Worm (Caenorhabditis elegans): ENCODE results near the gene F47B8.5.

F47B8.5 gene

ce11 chrV:14351629-14352028, 24.0 kb upstream of the F47B8.5 start, which contains the start of gene vha-13:
Gene vha-13 (plus strand): TSS chrV:14351709.
- TF ChIP-seq unc-62 (GFP tag; optimal IDR thresholded peaks at IDR 0.05 in 1 of 2): peak in 1 of 2 experiments; percentile 72
- TF ChIP-seq unc-62 (tag; optimal IDR thresholded peaks at IDR 0.05): no peak
- no peak for TF ChIP-seq egl-43 (GFP tag; IDR thresholded peaks at IDR 0.05)

- TF ChIP-seq fkh-10 (GFP tag; optimal IDR thresholded peaks at IDR 0.05): peak; percentile 35
- peak; percentile 75 for TF ChIP-seq T20F7.1 (GFP tag; optimal IDR thresholded peaks at IDR 0.05)
- peak; percentile 90 for TF ChIP-seq hlh-11 (tag; optimal IDR thresholded peaks at IDR 0.05)
- peak; percentile 80 for TF ChIP-seq tra-1 (GFP tag; IDR thresholded peaks at IDR 0.05)
- 0 out of 2 replicates have a peak, but pooled peaks have one; percentile 24 for TF ChIP-seq lin-29 (GFP tag; IDR thresholded peaks at IDR 0.05)
- TF ChIP-seq mdl-1 (tag; optimal IDR thresholded peaks at IDR 0.05): peak; percentile 23 to 70
- peak; percentile 46 for TF ChIP-seq nhr-48 (tag; optimal IDR thresholded peaks at IDR 0.05)
- no peak for TF ChIP-seq zfp-3 (GFP tag; conservative IDR thresholded peaks at IDR 0.05)
- TF ChIP-seq ZK337.2 (GFP tag; IDR thresholded peaks at IDR 0.05): no peak
- peak; percentile 70 for TF ChIP-seq vab-7 (GFP tag; IDR thresholded peaks at IDR 0.05)
- peak; percentile 72; the same call in 1 of the 2 replicates for TF ChIP-seq lin-1 (GFP tag; IDR thresholded peaks at IDR 0.05)
- no peak for TF ChIP-seq cey-2 (tag; optimal IDR thresholded peaks at IDR 0.05; ENCODE audit: borderline replicate concordance, insufficient read depth)
- peak; percentile 63; the same call in 1 of the 2 replicates for TF ChIP-seq dmd-9 (GFP tag; IDR thresholded peaks at IDR 0.05)
- TF ChIP-seq gei-8 (GFP tag; optimal IDR thresholded peaks at IDR 0.05): no peak
- no peak for TF ChIP-seq unc-39 (tag; optimal IDR thresholded peaks at IDR 0.05)
- TF ChIP-seq zfp-2 (tag; optimal IDR thresholded peaks at IDR 0.05): peak; percentile 15
- peak; percentile 62; the same call in 1 of the 2 replicates for TF ChIP-seq ctbp-1 (GFP tag; IDR thresholded peaks at IDR 0.05)
- no peak for TF ChIP-seq lin-39 (tag; optimal IDR thresholded peaks at IDR 0.05)
- TF ChIP-seq lin-38 (GFP tag; IDR thresholded peaks at IDR 0.05): peak; percentile 92
- TF ChIP-seq zip-2 (tag; optimal IDR thresholded peaks at IDR 0.05): no peak
- no peak for TF ChIP-seq nhr-111 (GFP tag; optimal IDR thresholded peaks at IDR 0.05)
- no peak for TF ChIP-seq saeg-2 (GFP tag; IDR thresholded peaks at IDR 0.05)
- 0 out of 2 replicates have a peak, but pooled peaks have one; percentile 51 for TF ChIP-seq nhr-42 (GFP tag; IDR thresholded peaks at IDR 0.05)
- TF ChIP-seq lin-15B (tag; optimal IDR thresholded peaks at IDR 0.05): no peak
- no peak for TF ChIP-seq ceh-82 (tag; optimal IDR thresholded peaks at IDR 0.05)
- peak; percentile 96 for TF ChIP-seq mxl-3 (GFP tag; optimal IDR thresholded peaks at IDR 0.05)
- peak; percentile 11 for TF ChIP-seq nhr-102 (tag; optimal IDR thresholded peaks at IDR 0.05)
- TF ChIP-seq madf-9 (GFP tag; conservative IDR thresholded peaks at IDR 0.05): 0 out of 2 replicates have a peak, but pooled peaks have one; percentile 38
- TF ChIP-seq ama-1 (optimal IDR thresholded peaks at IDR 0.05): peak; percentile 18
- peak; percentile 20 for TF ChIP-seq aly-2 (tag; optimal IDR thresholded peaks at IDR 0.05)
- no peak for TF ChIP-seq unc-130 (GFP tag; optimal IDR thresholded peaks at IDR 0.05)
- no peak for TF ChIP-seq ztf-7 (tag; optimal IDR thresholded peaks at IDR 0.05)
- TF ChIP-seq zag-1 (tag; optimal IDR thresholded peaks at IDR 0.05): no peak
- no peak for TF ChIP-seq lir-3 (tag; optimal IDR thresholded peaks at IDR 0.05)
- TF ChIP-seq nhr-10 (tag; optimal IDR thresholded peaks at IDR 0.05): peak; percentile 59
- TF ChIP-seq nhr-41 (GFP tag; IDR thresholded peaks at IDR 0.05): 0 out of 2 replicates have a peak, but pooled peaks have one; percentile 40
- peak; percentile 22 for TF ChIP-seq F37D6.2 (tag; optimal IDR thresholded peaks at IDR 0.05)
- peak; percentile 99 for TF ChIP-seq aha-1 (tag)
- TF ChIP-seq mxl-2 (GFP tag; conservative IDR thresholded peaks at IDR 0.05): no peak
- 0 out of 2 replicates have a peak, but pooled peaks have one; percentile 31 for TF ChIP-seq F44E2.7 (GFP tag; IDR thresholded peaks at IDR 0.05)
- no peak for TF ChIP-seq madf-5 (GFP tag; IDR thresholded peaks at IDR 0.05)
- TF ChIP-seq ceh-62 (tag; optimal IDR thresholded peaks at IDR 0.05): no peak
- TF ChIP-seq F26F4.8 (GFP tag; conservative IDR thresholded peaks at IDR 0.05): no peak
- TF ChIP-seq T26A8.4 (GFP tag; IDR thresholded peaks at IDR 0.05): peak; percentile 45; the same call in 1 of the 2 replicates
- TF ChIP-seq skn-1 (tag; optimal IDR thresholded peaks at IDR 0.05): no peak
- TF ChIP-seq mep-1 (tag; optimal IDR thresholded peaks at IDR 0.05): peak; percentile 93
Measured at ce11 chrV:14350949-14351348, 23.3 kb upstream of the F47B8.5 start.

Data from whole organism, L4 larva.